Worm (Caenorhabditis elegans): ENCODE data around the gene npp-23.

Gene npp-23

ce11 chrIV:8901346-8901745, 31.9 kb upstream of the npp-23 start, which contains the start of gene C27B7.5 (continued):
- no peak for TF ChIP-seq F55B11.4 (tag; optimal IDR thresholded peaks at IDR 0.05; ENCODE audit: borderline replicate concordance, insufficient read depth)
- peak; percentile 35 for TF ChIP-seq hrde-1 (tag; optimal IDR thresholded peaks at IDR 0.05; ENCODE audit: borderline replicate concordance)
- no peak for TF ChIP-seq nhr-90 (tag; optimal IDR thresholded peaks at IDR 0.05)
- TF ChIP-seq gei-17 (GFP tag; optimal IDR thresholded peaks at IDR 0.05): no peak
- no peak for TF ChIP-seq ztf-28 (GFP tag; IDR thresholded peaks at IDR 0.05)
- no peak for TF ChIP-seq F10E7.11 (tag; optimal IDR thresholded peaks at IDR 0.05)
- TF ChIP-seq snpc-1.1 (tag; optimal IDR thresholded peaks at IDR 0.05; ENCODE audit: insufficient read depth): no peak
- TF ChIP-seq cebp-1 (GFP tag; IDR thresholded peaks at IDR 0.05): no peak
- peak; percentile 31 for TF ChIP-seq cebp-1 (tag; optimal IDR thresholded peaks at IDR 0.05)
- no peak for TF ChIP-seq mes-4 (tag; optimal IDR thresholded peaks at IDR 0.05)
- TF ChIP-seq ztf-22 (GFP tag; optimal IDR thresholded peaks at IDR 0.05): no peak
- TF ChIP-seq him-1 (tag; optimal IDR thresholded peaks at IDR 0.05): peak; percentile 22
- no peak for TF ChIP-seq bed-1 (GFP tag; IDR thresholded peaks at IDR 0.05)
- TF ChIP-seq mcd-1 (GFP tag; IDR thresholded peaks at IDR 0.05): no peak
- TF ChIP-seq lin-26 (GFP tag; IDR thresholded peaks at IDR 0.05): no peak
- TF ChIP-seq T07F8.4 (tag; optimal IDR thresholded peaks at IDR 0.05): no peak

ce11 chrIV:8893746-8894145, 24.3 kb upstream of the npp-23 start, which contains the start of gene rad-54.L2:
rad-54.L2 (plus strand) TSS chrIV:8894077.
- TF ChIP-seq madf-6 (GFP tag; IDR thresholded peaks at IDR 0.05) (peak; percentile 46; the same call in 1 of the 2 replicates), ekl-4 (GFP tag; IDR thresholded peaks at IDR 0.05) (peak; percentile 68; the same call in 1 of the 2 replicates), T26A5.8 (tag; optimal IDR thresholded peaks at IDR 0.05) (no peak), attf-5 (GFP tag; optimal IDR thresholded peaks at IDR 0.05) (peak; percentile 78), F39B2.1 (GFP tag; IDR thresholded peaks at IDR 0.05) (0 out of 2 replicates have a peak, but pooled peaks have one; percentile 26), snpc-4 (GFP tag; optimal IDR thresholded peaks at IDR 0.05) (no peak), snpc-4 (tag; optimal IDR thresholded peaks at IDR 0.05) (peak in 2 of 4 experiments; percentile 14 to 35), athp-1 (tag; optimal IDR thresholded peaks at IDR 0.05) (peak; percentile 12), nhr-80 (tag; optimal IDR thresholded peaks at IDR 0.05) (peak; percentile 56), fkh-3 (tag; optimal IDR thresholded peaks at IDR 0.05) (no peak), Y53F4B.3 (GFP tag; IDR thresholded peaks at IDR 0.05) (no peak), madf-10 (tag; optimal IDR thresholded peaks at IDR 0.05) (peak; percentile 45), let-526 (GFP tag; IDR thresholded peaks at IDR 0.05) (no peak), F23B12.7 (tag; optimal IDR thresholded peaks at IDR 0.05; ENCODE audit: insufficient read depth) (peak; percentile 50), K12H6.12 (tag; optimal IDR thresholded peaks at IDR 0.05) (no peak), unc-130 (GFP tag; optimal IDR thresholded peaks at IDR 0.05) (no peak), mcd-1 (GFP tag; IDR thresholded peaks at IDR 0.05) (peak; percentile 77), snpc-3.4 (tag; optimal IDR thresholded peaks at IDR 0.05) (peak; percentile 36), dox-1 (GFP tag; IDR thresholded peaks at IDR 0.05) (0 out of 2 replicates have a peak, but pooled peaks have one; percentile 14), lin-40 (tag; optimal IDR thresholded peaks at IDR 0.05) (peak; percentile 48), Y53G8AR.9 (GFP tag; conservative IDR thresholded peaks at IDR 0.05) (0 out of 2 replicates have a peak, but pooled peaks have one; percentile 15), tlf-1 (GFP tag; optimal IDR thresholded peaks at IDR 0.05) (peak; percentile 51), rpc-1 (optimal IDR thresholded peaks at IDR 0.05) (peak; percentile 15), rpc-1 (tag; optimal IDR thresholded peaks at IDR 0.05) (no peak), pbrm-1 (GFP tag; IDR thresholded peaks at IDR 0.05) (peak; percentile 42; the same call in 1 of the 2 replicates), cebp-1 (GFP tag; IDR thresholded peaks at IDR 0.05) (peak; percentile 94), cebp-1 (tag; optimal IDR thresholded peaks at IDR 0.05) (peak; percentile 97), F49E8.2 (tag; optimal IDR thresholded peaks at IDR 0.05; ENCODE audit: insufficient read depth) (peak; percentile 40), tbp1 (GFP tag; optimal IDR thresholded peaks at IDR 0.05) (peak; percentile 17), hsf-1 (GFP tag; IDR thresholded peaks at IDR 0.05) (peak; percentile 84), egl-44 (GFP tag; IDR thresholded peaks at IDR 0.05) (no peak), lsl-1 (GFP tag; optimal IDR thresholded peaks at IDR 0.05) (peak; percentile 33), lin-54 (GFP tag; optimal IDR thresholded peaks at IDR 0.05) (peak; percentile 37), ztf-18 (tag; optimal IDR thresholded peaks at IDR 0.05) (peak; percentile 65)
